Fruit fly (Drosophila melanogaster): ENCODE results near the gene CG18744.

dm6 chr3R:7757822-7758221 is 40.7 kb downstream of the CG18744 start, which contains the start of gene CG10919:
- TF ChIP-seq CG8478 (optimal IDR thresholded peaks at IDR 0.05) (no peak), CTCF (optimal IDR thresholded peaks at IDR 0.05) (no peak)
